Fruit fly (Drosophila melanogaster): ENCODE measurements around the gene pinta.

Gene pinta

DNA sequence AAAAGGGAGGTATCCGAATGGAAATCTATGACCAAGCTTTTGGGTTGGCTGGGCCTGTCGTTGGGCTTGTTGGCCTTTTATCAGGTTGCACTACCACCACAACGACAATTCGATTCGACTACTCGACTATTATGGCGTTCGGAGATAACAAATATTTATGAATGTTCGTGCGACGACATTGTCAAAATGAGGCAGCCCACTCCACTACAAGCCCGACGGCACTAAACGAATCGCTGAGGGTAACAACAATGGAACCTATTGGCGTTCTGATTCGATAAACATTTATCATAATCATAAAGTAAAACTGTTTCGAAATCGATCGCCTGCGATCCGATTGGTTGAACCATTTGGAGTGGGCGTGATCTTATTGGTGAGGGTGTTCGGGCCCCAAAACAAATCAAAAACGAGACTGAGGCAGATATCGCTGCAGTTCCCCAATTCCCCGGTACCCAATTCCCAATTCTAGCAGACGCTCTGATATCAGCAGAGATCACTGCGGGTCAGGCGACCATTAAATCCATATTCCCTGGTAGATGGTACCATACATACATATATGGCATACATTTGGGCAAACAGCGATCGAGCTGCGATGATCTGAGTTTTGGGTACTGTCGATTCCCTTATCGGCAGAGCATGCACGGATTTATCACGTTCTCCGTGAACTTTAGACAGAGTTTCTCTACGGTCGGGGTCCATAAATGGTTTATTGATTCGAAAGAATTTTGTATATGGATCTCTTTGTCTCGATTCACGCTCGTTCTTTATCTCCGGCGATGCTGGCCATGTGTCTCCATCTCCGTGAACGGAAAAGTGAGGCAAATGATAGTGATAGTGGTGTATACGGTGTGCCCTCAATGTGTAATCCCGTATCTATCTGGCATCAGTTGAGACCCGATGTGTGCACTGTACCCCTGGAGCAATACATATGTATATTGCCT, 29.9 kb upstream of the pinta start (continued):
- no peak for TF ChIP-seq nerfin-1 (tag; optimal IDR thresholded peaks at IDR 0.05)

DNA sequence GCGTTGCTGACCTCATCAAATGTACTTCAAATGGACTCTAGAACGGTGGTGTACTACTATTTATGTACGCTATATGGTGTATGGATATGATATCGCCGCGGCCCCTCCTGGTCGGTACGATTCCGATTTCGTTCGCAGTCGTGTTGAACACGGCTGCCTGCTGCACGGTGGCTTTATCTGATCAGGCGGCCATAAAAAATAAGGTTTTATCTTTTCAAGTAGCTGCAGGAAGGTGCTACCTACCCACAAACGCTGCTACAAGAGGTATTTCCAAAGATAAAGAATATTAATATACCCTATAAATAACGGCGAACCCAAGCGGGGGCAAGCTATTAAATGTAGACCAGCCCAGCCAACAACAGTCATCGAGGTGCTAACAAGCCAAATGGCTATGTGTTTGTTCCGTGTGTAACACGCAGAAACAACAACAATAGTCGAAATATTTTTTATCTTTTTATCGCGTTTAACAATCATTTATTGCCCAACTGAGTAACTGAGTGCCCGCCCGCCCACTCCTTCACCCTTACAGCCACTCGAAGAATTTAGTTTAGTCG, 25.2 kb upstream of the pinta start:
- TF ChIP-seq MBD-R2 (GFP tag; IDR thresholded peaks at IDR 0.05) (no peak), wek (GFP tag; optimal IDR thresholded peaks at IDR 0.05) (no peak), Bdp1 (GFP tag; optimal IDR thresholded peaks at IDR 0.05) (no peak), CG15601 (tag; optimal IDR thresholded peaks at IDR 0.05) (no peak), nmo (GFP tag; optimal IDR thresholded peaks at IDR 0.05) (no peak), Oli (tag; optimal IDR thresholded peaks at IDR 0.05) (no peak), btn (GFP tag; optimal IDR thresholded peaks at IDR 0.05) (no peak), gro (GFP tag; optimal IDR thresholded peaks at IDR 0.05) (no peak), CG6175 (GFP tag; IDR thresholded peaks at IDR 0.05) (0 out of 3 replicates have a peak, but pooled peaks have one; percentile 25), CG8478 (optimal IDR thresholded peaks at IDR 0.05) (peak; percentile 5), Fer3 (tag; optimal IDR thresholded peaks at IDR 0.05) (no peak), Oaz (GFP tag; IDR thresholded peaks at IDR 0.05) (no peak), CG1603 (tag; optimal IDR thresholded peaks at IDR 0.05) (no peak), row (GFP tag; IDR thresholded peaks at IDR 0.05) (no peak), sens-2 (GFP tag; IDR thresholded peaks at IDR 0.05) (no peak), tin (GFP tag; optimal IDR thresholded peaks at IDR 0.05) (no peak), Ets65A (GFP tag) (no peak), pros (GFP tag; optimal IDR thresholded peaks at IDR 0.05) (no peak), CG9817 (tag; optimal IDR thresholded peaks at IDR 0.05) (no peak), D19A (tag; optimal IDR thresholded peaks at IDR 0.05) (peak; percentile 60), sd (tag; optimal IDR thresholded peaks at IDR 0.05) (peak; percentile 75), Dek (tag; optimal IDR thresholded peaks at IDR 0.05) (no peak), wdn (GFP tag; IDR thresholded peaks at IDR 0.05) (no peak), D19B (GFP tag; optimal IDR thresholded peaks at IDR 0.05) (peak; percentile 23), prd (optimal IDR thresholded peaks at IDR 0.05) (no peak), prd (GFP tag; IDR thresholded peaks at IDR 0.05) (no peak), odd (GFP tag; optimal IDR thresholded peaks at IDR 0.05) (peak; percentile 5), Lim3 (GFP tag; IDR thresholded peaks at IDR 0.05) (no peak), CTCF (GFP tag; optimal IDR thresholded peaks at IDR 0.05) (no peak), CG9437 (GFP tag; optimal IDR thresholded peaks at IDR 0.05) (no peak), sr (GFP tag; IDR thresholded peaks at IDR 0.05) (no peak), grn (GFP tag; optimal IDR thresholded peaks at IDR 0.05) (peak; percentile 90), CG7786 (GFP tag; optimal IDR thresholded peaks at IDR 0.05) (no peak), hbn (GFP tag; IDR thresholded peaks at IDR 0.05; ENCODE audit: partially characterized antibody) (no peak), CG3838 (GFP tag; optimal IDR thresholded peaks at IDR 0.05) (no peak), ro (GFP tag; IDR thresholded peaks at IDR 0.05) (no peak), CG5245 (GFP tag; optimal IDR thresholded peaks at IDR 0.05) (no peak), CG13123 (GFP tag; optimal IDR thresholded peaks at IDR 0.05) (no peak), h (optimal IDR thresholded peaks at IDR 0.05) (no peak), CG4617 (GFP tag; optimal IDR thresholded peaks at IDR 0.05; ENCODE audit: borderline replicate concordance) (no peak), BtbVII (GFP tag; optimal IDR thresholded peaks at IDR 0.05) (no peak), Usf (GFP tag; optimal IDR thresholded peaks at IDR 0.05) (no peak), bcd (GFP tag; optimal IDR thresholded peaks at IDR 0.05) (no peak), CG31365 (tag; optimal IDR thresholded peaks at IDR 0.05) (no peak), Antp (GFP tag; optimal IDR thresholded peaks at IDR 0.05) (no peak), CG3726 (GFP tag; IDR thresholded peaks at IDR 0.05) (no peak), CG10321 (GFP tag; IDR thresholded peaks at IDR 0.05) (no peak), CG6254 (GFP tag; optimal IDR thresholded peaks at IDR 0.05) (no peak)
